Fruit fly (Drosophila melanogaster) S2 (cell line): Measurements from ENCODE around the gene CG14795.

Experiments
- CG8478 ChIP-seq: fragments of >200 bp; optimal IDR thresholded peaks from 2 replicates; lab custom pipeline; 2018
- CTCF ChIP-seq, 2 experiments: fragments of >200 bp; optimal IDR thresholded peaks; 2 replicates each; lab custom pipeline; 2018

Gene CG14795

dm6 chrX:1512753-1513226 lies at the start of gene CG14795:
Gene CG14795, minus strand, starts transcription at chrX:1512803.
- TF ChIP-seq CTCF (optimal IDR thresholded peaks at IDR 0.05; lab: Kevin White, UChicago) (peak; percentile 67 to 70), CG8478 (lab: Kevin White, UChicago) (no peak)

DNA sequence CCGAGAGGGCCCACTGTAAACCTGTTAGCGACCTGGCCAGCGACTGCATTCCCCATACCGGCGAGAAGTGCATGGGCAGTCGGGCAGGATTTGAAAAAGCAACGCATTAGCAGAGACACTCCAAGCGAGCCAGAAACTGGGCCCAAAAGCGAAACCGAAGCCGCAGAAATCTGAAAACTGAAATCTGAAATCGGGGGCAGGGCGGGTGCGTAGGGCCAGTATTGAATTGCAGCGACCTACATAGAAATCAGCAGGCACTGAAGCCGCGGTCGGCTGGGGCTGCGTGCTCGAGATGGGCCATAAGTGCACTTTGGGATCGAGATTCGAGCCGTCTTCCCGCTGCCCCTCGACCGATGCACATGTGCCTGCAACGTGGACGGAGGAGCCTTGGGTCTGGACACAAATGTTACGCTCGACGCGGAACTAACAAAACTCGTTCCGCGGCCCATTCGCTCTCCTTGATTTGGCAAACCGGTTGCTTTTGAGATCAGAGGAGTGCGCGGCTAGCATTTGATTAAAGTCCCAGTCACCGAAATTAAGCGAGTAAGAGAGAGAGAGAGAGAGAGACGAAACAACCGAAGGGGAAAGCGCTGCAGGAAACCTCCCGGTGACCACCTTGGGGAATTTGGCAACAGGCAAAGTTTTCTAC lies 49.6 kb upstream of the CG14795 start:
- TF ChIP-seq CTCF (optimal IDR thresholded peaks at IDR 0.05; lab: Kevin White, UChicago) (no peak), CG8478 (lab: Kevin White, UChicago) (no peak)

- TF ChIP-seq CG8478 (lab: Kevin White, UChicago) (no peak), CTCF (optimal IDR thresholded peaks at IDR 0.05; lab: Kevin White, UChicago) (peak; percentile 39 to 42)
These were observed 47.7 kb upstream of the CG14795 start for dm6 chrX:1560042-1561019.

dm6 chrX:1538638-1539037 lies 26.0 kb upstream of the CG14795 start:
- TF ChIP-seq CTCF (optimal IDR thresholded peaks at IDR 0.05; lab: Kevin White, UChicago) (no peak), CG8478 (lab: Kevin White, UChicago) (no peak)

- TF ChIP-seq CTCF (optimal IDR thresholded peaks at IDR 0.05; lab: Kevin White, UChicago), result no peak
- no peak for TF ChIP-seq CG8478 (lab: Kevin White, UChicago)
These were observed 22.8 kb upstream of the CG14795 start for dm6 chrX:1535234-1535925.

DNA sequence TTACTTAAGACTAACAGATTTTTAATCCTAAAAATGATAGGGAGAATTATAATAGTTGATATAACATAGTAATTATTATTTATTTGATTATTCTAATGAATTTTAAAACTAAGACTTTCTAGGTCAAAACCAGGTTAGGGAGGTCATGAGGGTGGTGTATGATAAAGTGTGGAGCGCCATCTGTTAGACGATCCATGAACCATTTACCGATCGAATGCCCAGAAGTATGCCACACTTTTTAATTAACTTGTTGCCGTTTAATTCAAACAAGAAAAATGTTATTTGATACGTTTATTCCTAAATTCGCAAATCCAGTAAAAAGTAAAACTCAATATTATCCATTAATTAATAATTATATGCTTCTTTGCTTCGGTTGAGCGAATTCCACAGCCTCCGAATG lies 10.7 kb upstream of the CG14795 start:
- peak; percentile 73 to 87 for TF ChIP-seq CTCF (optimal IDR thresholded peaks at IDR 0.05; lab: Kevin White, UChicago)

DNA sequence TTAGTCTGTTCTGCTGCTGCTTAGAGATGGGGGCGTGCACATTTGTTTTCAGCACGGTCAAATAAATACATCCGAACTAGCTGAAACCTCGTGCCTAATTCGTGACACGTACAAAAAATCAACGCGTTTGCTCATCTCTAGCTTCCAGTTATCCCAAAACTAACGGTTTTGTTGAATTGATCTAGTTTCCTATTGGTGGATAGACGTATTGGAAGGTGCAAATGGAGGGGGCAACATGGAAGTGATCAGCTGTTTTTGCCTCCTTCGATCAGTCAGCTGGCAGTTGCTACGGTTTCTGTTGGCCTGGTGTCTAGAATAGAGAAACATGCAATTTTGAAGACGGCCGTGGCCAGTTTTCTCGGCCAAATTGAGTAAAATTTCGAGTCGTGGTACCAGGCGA lies 5.0 kb upstream of the CG14795 start:
- TF ChIP-seq CTCF (optimal IDR thresholded peaks at IDR 0.05; lab: Kevin White, UChicago), result no peak
- no peak for TF ChIP-seq CG8478 (lab: Kevin White, UChicago)

dm6 chrX:1513865-1514264 lies 1.3 kb upstream of the CG14795 start:
- TF ChIP-seq CTCF (optimal IDR thresholded peaks at IDR 0.05; lab: Kevin White, UChicago) (no peak), CG8478 (lab: Kevin White, UChicago) (no peak)

- TF ChIP-seq CTCF (optimal IDR thresholded peaks at IDR 0.05; lab: Kevin White, UChicago), result no peak
- TF ChIP-seq CG8478 (lab: Kevin White, UChicago), result no peak
These were observed 4.3 kb downstream of the CG14795 start for dm6 chrX:1508241-1508823.

dm6 chrX:1507751-1508150 lies 4.9 kb downstream of the CG14795 start, which contains the start of gene Nmdar2:
Gene Nmdar2, minus strand, starts transcription at chrX:1507809.
- TF ChIP-seq CG8478 (lab: Kevin White, UChicago) (no peak), CTCF (optimal IDR thresholded peaks at IDR 0.05; lab: Kevin White, UChicago) (no peak)

dm6 chrX:1482840-1483518 lies 29.6 kb downstream of the CG14795 start, which contains the start of the genes sta and inc:
Gene sta, minus strand, starts transcription at chrX:1483413.
Gene inc, plus strand, starts transcription at chrX:1483479.
- TF ChIP-seq CG8478 (lab: Kevin White, UChicago), result no peak
- peak; percentile 23 to 47 for TF ChIP-seq CTCF (optimal IDR thresholded peaks at IDR 0.05; lab: Kevin White, UChicago)

DNA sequence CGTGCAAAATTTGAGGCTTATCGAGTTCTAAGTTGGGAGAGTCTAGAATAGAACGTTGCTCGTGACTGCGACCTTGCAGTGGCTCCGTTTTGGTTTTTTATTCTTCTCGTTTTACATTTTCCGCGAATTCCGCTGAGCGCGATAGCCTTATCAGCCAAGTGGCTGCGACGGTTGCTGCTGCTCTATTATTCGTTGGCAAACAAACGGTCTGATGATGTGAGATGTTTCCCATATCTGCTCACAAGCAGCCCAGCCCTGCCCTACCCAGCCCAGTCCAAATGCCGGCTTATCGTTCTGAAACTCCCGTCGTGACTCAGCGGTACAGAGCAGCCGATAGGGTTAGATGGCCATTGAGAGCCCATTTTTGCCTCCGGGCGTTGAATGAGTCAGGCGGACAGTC lies 32.2 kb downstream of the CG14795 start:
- TF ChIP-seq CG8478 (lab: Kevin White, UChicago), result no peak
- TF ChIP-seq CTCF (optimal IDR thresholded peaks at IDR 0.05; lab: Kevin White, UChicago), result no peak

dm6 chrX:1478276-1479122 lies 34.1 kb downstream of the CG14795 start, which contains the start of gene rush:
Gene rush, plus strand, starts transcription at chrX:1478552.
- TF ChIP-seq CG8478 (lab: Kevin White, UChicago), result no peak
- TF ChIP-seq CTCF (optimal IDR thresholded peaks at IDR 0.05; lab: Kevin White, UChicago), result no peak
